Fruit fly (Drosophila melanogaster) whole organism, prepupa: ENCODE data around the gene CG9586.

Experiments used
- CG10631 ChIP-seq: fragments of 200-800 bp; sonication (Bioruptor generic); optimal IDR thresholded peaks from 2 replicates; lab custom pipeline; 2016; ENCODE audit warnings: missing biosample characterization, missing genetic modification characterization
- CG10669 ChIP-seq: fragments of 200-800 bp; sonication (Bioruptor generic); optimal IDR thresholded peaks from 3 replicates; lab custom pipeline; 2018; ENCODE audit warnings: missing biosample characterization, mild to moderate bottlenecking, missing genetic modification characterization, moderate library complexity
- CG11294 ChIP-seq: fragments of 200-800 bp; sonication (Bioruptor generic); IDR thresholded peaks from 2 replicates; pipeline ENCODE4 v1.3.6; 2022; ENCODE audit warnings: missing biosample characterization, missing genetic modification characterization
- CG11762 ChIP-seq: fragments of 200-800 bp; sonication (Bioruptor generic); optimal IDR thresholded peaks from 3 replicates; lab custom pipeline; 2016; ENCODE audit warnings: missing biosample characterization, missing genetic modification characterization; ENCODE audit not compliant: insufficient read depth
- CG11902 ChIP-seq: fragments of 200-800 bp; sonication (Bioruptor generic); optimal IDR thresholded peaks from 3 replicates; lab custom pipeline; 2016; ENCODE audit warnings: missing biosample characterization, missing genetic modification characterization
- CG1621 ChIP-seq: fragments of 200-800 bp; sonication (Bioruptor generic); optimal IDR thresholded peaks from 3 replicates; lab custom pipeline; 2018; ENCODE audit warnings: missing biosample characterization, mild to moderate bottlenecking, missing genetic modification characterization
- CG16779 ChIP-seq: fragments of 200-800 bp; sonication (Bioruptor generic); optimal IDR thresholded peaks from 3 replicates; lab custom pipeline; 2017; ENCODE audit warnings: missing biosample characterization, mild to moderate bottlenecking, missing genetic modification characterization
- CG3032 ChIP-seq: fragments of 200-800 bp; optimal IDR thresholded peaks from 2 replicates; lab custom pipeline; 2019; ENCODE audit warnings: missing biosample characterization, mild to moderate bottlenecking, missing genetic modification characterization, moderate library complexity
- CG31627 ChIP-seq: fragments of 200-800 bp; sonication (Bioruptor generic); optimal IDR thresholded peaks from 3 replicates; lab custom pipeline; 2016; ENCODE audit warnings: missing biosample characterization, missing genetic modification characterization
- CG32006 ChIP-seq: fragments of 200-800 bp; sonication (Bioruptor generic); optimal IDR thresholded peaks from 3 replicates; lab custom pipeline; 2017; ENCODE audit warnings: missing biosample characterization, mild to moderate bottlenecking, missing genetic modification characterization
- CG34406 ChIP-seq: fragments of 200-800 bp; sonication (Bioruptor generic); optimal IDR thresholded peaks from 3 replicates; lab custom pipeline; 2016; ENCODE audit warnings: missing biosample characterization, missing genetic modification characterization
- CG3919 ChIP-seq: fragments of 200-800 bp; sonication (Bioruptor generic); optimal IDR thresholded peaks from 3 replicates; lab custom pipeline; 2016; ENCODE audit warnings: missing biosample characterization, missing genetic modification characterization
- CG4318 ChIP-seq: fragments of 200-800 bp; sonication (Bioruptor generic); optimal IDR thresholded peaks from 3 replicates; lab custom pipeline; 2017; ENCODE audit warnings: missing biosample characterization, mild to moderate bottlenecking, missing genetic modification characterization
- CG6276 ChIP-seq: fragments of 200-800 bp; sonication (Bioruptor generic); optimal IDR thresholded peaks from 2 replicates; lab custom pipeline; 2017; ENCODE audit warnings: missing biosample characterization, mild to moderate bottlenecking, missing genetic modification characterization
- CG6792 ChIP-seq: fragments of 200-800 bp; sonication (Bioruptor generic); optimal IDR thresholded peaks from 3 replicates; lab custom pipeline; 2016; ENCODE audit warnings: missing biosample characterization, missing genetic modification characterization
- CG6808 ChIP-seq: fragments of 200-800 bp; sonication (Bioruptor generic); optimal IDR thresholded peaks from 3 replicates; lab custom pipeline; 2017; ENCODE audit warnings: missing biosample characterization, missing genetic modification characterization, mild to moderate bottlenecking, moderate library complexity, missing genetic modification reagents
- CG6854 ChIP-seq: fragments of 200-800 bp; sonication (Bioruptor generic); optimal IDR thresholded peaks from 2 replicates; lab custom pipeline; 2017; ENCODE audit warnings: missing biosample characterization, mild to moderate bottlenecking, missing genetic modification characterization
- CG7368 ChIP-seq: fragments of 200-800 bp; sonication (Bioruptor generic); optimal IDR thresholded peaks from 3 replicates; lab custom pipeline; 2016; ENCODE audit warnings: missing biosample characterization, missing genetic modification characterization
- CG8119 ChIP-seq: fragments of 200-800 bp; sonication (Bioruptor generic); IDR thresholded peaks from 3 replicates; pipeline ENCODE4 v1.3.6; 2022; ENCODE audit warnings: missing biosample characterization, missing genetic modification characterization
- CG8319 ChIP-seq: fragments of 200-800 bp; sonication (Bioruptor generic); optimal IDR thresholded peaks from 3 replicates; lab custom pipeline; 2016; ENCODE audit warnings: missing biosample characterization, missing genetic modification characterization
- CG8632 ChIP-seq: fragments of 200-800 bp; sonication (Bioruptor generic); optimal IDR thresholded peaks from 3 replicates; lab custom pipeline; 2016; ENCODE audit warnings: missing biosample characterization, missing genetic modification characterization
- CG9139 ChIP-seq: fragments of 200-800 bp; sonication (Bioruptor generic); optimal IDR thresholded peaks from 3 replicates; lab custom pipeline; 2017; ENCODE audit warnings: missing biosample characterization, mild to moderate bottlenecking, missing genetic modification characterization
- Eip78C ChIP-seq: fragments of 200-800 bp; sonication (Bioruptor generic); peaks from one replicate; lab custom pipeline; 2016; ENCODE audit warnings: missing biosample characterization, missing genetic modification characterization
- Eip93F ChIP-seq: fragments of 200-800 bp; sonication (Bioruptor generic); optimal IDR thresholded peaks from 2 replicates; lab custom pipeline; 2016; ENCODE audit warnings: missing biosample characterization, mild to moderate bottlenecking, missing genetic modification characterization
- Gug ChIP-seq: fragments of 200-800 bp; sonication (Bioruptor generic); IDR thresholded peaks from 2 replicates; pipeline ENCODE4 v1.3.6; 2022; ENCODE audit warnings: missing biosample characterization, missing genetic modification characterization
- Hr38 ChIP-seq: sonication (Bioruptor generic); optimal IDR thresholded peaks from 2 replicates; lab custom pipeline; 2016; ENCODE audit warnings: missing biosample characterization, missing genetic modification characterization
- Hr39 ChIP-seq: fragments of 200-800 bp; sonication (Bioruptor generic); optimal IDR thresholded peaks from 2 replicates; lab custom pipeline; 2016; ENCODE audit warnings: missing biosample characterization, missing genetic modification characterization
- Hr4 ChIP-seq: fragments of 200-800 bp; sonication (Bioruptor generic); optimal IDR thresholded peaks from 3 replicates; lab custom pipeline; 2016; ENCODE audit warnings: missing biosample characterization, missing genetic modification characterization
- Lpt ChIP-seq: fragments of 200-800 bp; sonication (Bioruptor generic); optimal IDR thresholded peaks from 3 replicates; lab custom pipeline; 2016; ENCODE audit warnings: missing biosample characterization, missing genetic modification characterization
- Met ChIP-seq: fragments of 200-800 bp; sonication (Bioruptor generic); optimal IDR thresholded peaks from 3 replicates; lab custom pipeline; 2016; ENCODE audit warnings: missing biosample characterization, missing genetic modification characterization
- OdsH ChIP-seq: fragments of 200-800 bp; sonication (Bioruptor generic); optimal IDR thresholded peaks from 3 replicates; lab custom pipeline; 2016; ENCODE audit warnings: missing biosample characterization, missing genetic modification characterization
- Sox102F ChIP-seq: fragments of 200-800 bp; sonication (Bioruptor generic); optimal IDR thresholded peaks from 2 replicates; lab custom pipeline; 2016; ENCODE audit warnings: missing biosample characterization, mild to moderate bottlenecking, missing genetic modification characterization
- achi ChIP-seq: fragments of 200-800 bp; sonication (Bioruptor generic); optimal IDR thresholded peaks from 3 replicates; lab custom pipeline; 2016; ENCODE audit warnings: missing biosample characterization, missing genetic modification characterization
- acj6 ChIP-seq: fragments of 200-800 bp; sonication (Bioruptor generic); optimal IDR thresholded peaks from 3 replicates; lab custom pipeline; 2016; ENCODE audit warnings: missing biosample characterization, missing genetic modification characterization
- dac ChIP-seq: fragments of 200-800 bp; sonication (Bioruptor generic); optimal IDR thresholded peaks from 2 replicates; lab custom pipeline; 2017; ENCODE audit warnings: missing biosample characterization, mild to moderate bottlenecking, missing genetic modification characterization
- dsx ChIP-seq: fragments of 200-800 bp; optimal IDR thresholded peaks from 3 replicates; lab custom pipeline; 2019; ENCODE audit warnings: missing biosample characterization, mild to moderate bottlenecking, missing genetic modification characterization, moderate library complexity; ENCODE audit not compliant: poor library complexity, severe bottlenecking
- eg ChIP-seq: fragments of 200-800 bp; sonication (Bioruptor generic); IDR thresholded peaks from 3 replicates; pipeline ENCODE4 v1.3.6; 2022; ENCODE audit warnings: missing biosample characterization, missing genetic modification characterization
- esn ChIP-seq: fragments of 200-800 bp; sonication (Bioruptor generic); optimal IDR thresholded peaks from 2 replicates; lab custom pipeline; 2016; ENCODE audit warnings: missing biosample characterization, mild to moderate bottlenecking, missing genetic modification characterization, moderate library complexity
- fd59A ChIP-seq: fragments of 200-800 bp; sonication (Bioruptor generic); optimal IDR thresholded peaks from 2 replicates; lab custom pipeline; 2017; ENCODE audit warnings: missing biosample characterization, mild to moderate bottlenecking, missing genetic modification characterization, missing genetic modification reagents
- fd85E ChIP-seq: fragments of 200-800 bp; sonication (Bioruptor generic); optimal IDR thresholded peaks from 3 replicates; lab custom pipeline; 2016; ENCODE audit warnings: missing biosample characterization, missing genetic modification characterization
- fkh ChIP-seq: fragments of 200-800 bp; sonication (Bioruptor generic); optimal IDR thresholded peaks from 3 replicates; lab custom pipeline; 2017; ENCODE audit warnings: missing biosample characterization, mild to moderate bottlenecking, missing genetic modification characterization, moderate library complexity
- net ChIP-seq: fragments of 200-800 bp; sonication (Bioruptor generic); optimal IDR thresholded peaks from 3 replicates; lab custom pipeline; 2016; ENCODE audit warnings: missing biosample characterization, missing genetic modification characterization
- pdm3 ChIP-seq: fragments of 200-800 bp; sonication (Bioruptor generic); optimal IDR thresholded peaks from 3 replicates; lab custom pipeline; 2016; ENCODE audit warnings: missing biosample characterization, missing genetic modification characterization
- salr ChIP-seq, 2 experiments: fragments of 200-800 bp; sonication (Bioruptor generic); optimal IDR thresholded peaks; 3 replicates each; lab custom pipeline; 2016 to 2018; ENCODE audit warnings: missing biosample characterization in 2 of 2, missing genetic modification characterization in 2 of 2, mild to moderate bottlenecking in 1 of 2
- spab ChIP-seq: fragments of 200-800 bp; sonication (Bioruptor generic); optimal IDR thresholded peaks from 2 replicates; lab custom pipeline; 2017; ENCODE audit warnings: missing biosample characterization, mild to moderate bottlenecking, missing genetic modification characterization, missing genetic modification reagents
- ss ChIP-seq, 2 experiments: fragments of 200-800 bp; sonication (Bioruptor generic); optimal IDR thresholded peaks; 2 replicates in 1 of 2; 3 replicates in 1 of 2; lab custom pipeline; 2017 to 2018; ENCODE audit warnings: mild to moderate bottlenecking in 2 of 2, missing biosample characterization in 2 of 2, missing genetic modification characterization in 2 of 2, moderate library complexity in 1 of 2
- svp ChIP-seq: fragments of 200-800 bp; sonication (Bioruptor generic); peaks from one replicate; lab custom pipeline; 2016; ENCODE audit warnings: missing biosample characterization, missing genetic modification characterization
- topi ChIP-seq: fragments of 200-800 bp; sonication (Bioruptor generic); optimal IDR thresholded peaks from 3 replicates; lab custom pipeline; 2016; ENCODE audit warnings: missing biosample characterization, missing genetic modification characterization

CG9586 gene

dm6 chr2L:9176114-9176553 is 9.8 kb upstream of the CG9586 start (continued):
- TF ChIP-seq CG4318: no peak
- peak; percentile 53 for TF ChIP-seq CG1621 (tag; lab: Kevin White, UChicago)
- peak; percentile 71 for TF ChIP-seq dsx (GFP tag; lab: Kevin White, UChicago)
- TF ChIP-seq Met (GFP tag; lab: Kevin White, UChicago): peak; percentile 5
- TF ChIP-seq CG6276 (GFP tag; lab: Kevin White, UChicago): peak; percentile 62
- TF ChIP-seq fkh (GFP tag; lab: Kevin White, UChicago): peak; percentile 84
- peak; percentile 46 for TF ChIP-seq esn
- TF ChIP-seq CG7368 (GFP tag; lab: Kevin White, UChicago): peak; percentile 37
- peak; percentile 26 for TF ChIP-seq CG3919 (GFP tag; lab: Kevin White, UChicago)
- TF ChIP-seq Eip93F: peak; percentile 70
- no peak for TF ChIP-seq Hr38 (GFP tag; lab: Kevin White, UChicago)
- TF ChIP-seq eg (GFP tag; lab: Robert Waterston, UW): peak; percentile 88
- TF ChIP-seq spab: no peak
- peak; percentile 78 for TF ChIP-seq CG16779 (tag; lab: Kevin White, UChicago)
- peak; percentile 22 for TF ChIP-seq CG8319 (GFP tag; lab: Kevin White, UChicago)
- peak; percentile 8 for TF ChIP-seq CG32006
- TF ChIP-seq OdsH: no peak
- TF ChIP-seq, all 60 proteins: peak for 36

- TF ChIP-seq Hr4 (GFP tag; lab: Kevin White, UChicago) (peak; percentile 24), CG9139 (GFP tag; lab: Kevin White, UChicago) (peak; percentile 63), acj6 (no peak), CG31627 (no peak), dsx (GFP tag; lab: Kevin White, UChicago) (peak; percentile 52), Sox102F (peak; percentile 70), net (GFP tag; lab: Kevin White, UChicago) (peak; percentile 73), fd85E (peak; percentile 74), fkh (GFP tag; lab: Kevin White, UChicago) (peak; percentile 49), CG3919 (GFP tag; lab: Kevin White, UChicago) (peak; percentile 4), CG32006 (peak; percentile 51), esn (no peak), CG6808 (peak; percentile 67), Hr39 (GFP tag; lab: Kevin White, UChicago) (no peak), dac (GFP tag; lab: Kevin White, UChicago) (peak; percentile 58), Eip78C (GFP tag; lab: Kevin White, UChicago) (peak; percentile 80), Lpt (GFP tag; lab: Kevin White, UChicago) (peak; percentile 59), CG11762 (no peak), Gug (peak; percentile 53), topi (GFP tag; lab: Kevin White, UChicago) (peak; percentile 24), eg (GFP tag; lab: Robert Waterston, UW) (peak; percentile 97), CG8119 (GFP tag; lab: Robert Waterston, UW) (peak; percentile 94), pdm3 (GFP tag; lab: Kevin White, UChicago) (no peak), ss (GFP tag; optimal IDR thresholded peaks at IDR 0.05; lab: Kevin White, UChicago) (peak; percentile 70 to 76), CG11294 (GFP tag; lab: Robert Waterston, UW) (peak; percentile 80; the same call in 1 of the 2 replicates), CG1621 (tag; lab: Kevin White, UChicago) (peak; percentile 40), fd59A (GFP tag; lab: Kevin White, UChicago) (no peak), CG10631 (no peak), CG6792 (GFP tag; lab: Kevin White, UChicago) (no peak), CG16779 (tag; lab: Kevin White, UChicago) (peak; percentile 93), OdsH (no peak), salr (GFP tag; optimal IDR thresholded peaks at IDR 0.05; lab: Kevin White, UChicago) (peak in 1 of 2 experiments; percentile 31), CG11902 (GFP tag; lab: Kevin White, UChicago) (no peak), CG6276 (GFP tag; lab: Kevin White, UChicago) (peak; percentile 94), CG6854 (GFP tag; lab: Kevin White, UChicago) (peak; percentile 84), CG34406 (GFP tag; lab: Kevin White, UChicago) (peak; percentile 23), achi (GFP tag; lab: Kevin White, UChicago) (peak; percentile 28), CG8632 (peak; percentile 1), CG8319 (GFP tag; lab: Kevin White, UChicago) (no peak), spab (peak; percentile 13), CG3032 (tag; lab: Kevin White, UChicago) (peak; percentile 35), CG10669 (GFP tag; lab: Kevin White, UChicago) (peak; percentile 28), svp (GFP tag; lab: Kevin White, UChicago) (no peak)
Observed at dm6 chr2L:9175172-9175571, 8.9 kb upstream of the CG9586 start.
